Worm (Caenorhabditis elegans) whole organism, midembryonic: ENCODE measurements around the gene Y68A4A.13.

Experiments used
- T22C8.4 ChIP-seq: fragments of 200-800 bp; sonication (Bioruptor generic); IDR thresholded peaks from 2 replicates; pipeline ENCODE4 v1.3.6; 2022; ENCODE audit warnings: missing genetic modification characterization, missing compliant biosample characterization
- cog-1 ChIP-seq: sonication (generic microtip); optimal IDR thresholded peaks from 2 replicates; lab custom pipeline; 2016; ENCODE audit warnings: missing genetic modification characterization, missing compliant biosample characterization
- flt-1 ChIP-seq: fragments of 200-800 bp; sonication (Bioruptor generic); IDR thresholded peaks from 2 replicates; pipeline ENCODE4 v1.3.6; 2022; ENCODE audit warnings: missing genetic modification characterization, missing compliant biosample characterization
- klf-2 ChIP-seq: fragments of 200-800 bp; sonication (Bioruptor generic); conservative IDR thresholded peaks from 2 replicates; pipeline ENCODE4 v1.3.6; 2022; ENCODE audit warnings: missing genetic modification reagents, missing genetic modification characterization, missing compliant biosample characterization
- med-1 ChIP-seq: sonication (generic microtip); optimal IDR thresholded peaks from 2 replicates; lab custom pipeline; 2017; ENCODE audit warnings: missing genetic modification characterization, mild to moderate bottlenecking, missing compliant biosample characterization, antibody characterized with exemption, missing genetic modification reagents; ENCODE audit not compliant: insufficient read depth
- ref-1 ChIP-seq: fragments of 200-800 bp; sonication (Bioruptor generic); conservative IDR thresholded peaks from 2 replicates; pipeline ENCODE4 v1.3.6; 2022; ENCODE audit warnings: missing genetic modification reagents, missing genetic modification characterization, missing compliant biosample characterization
- tab-1 ChIP-seq: fragments of 200-800 bp; sonication (Bioruptor generic); IDR thresholded peaks from 2 replicates; pipeline ENCODE4 v1.3.6; 2022; ENCODE audit warnings: missing genetic modification characterization, missing compliant biosample characterization
- ztf-23 ChIP-seq: fragments of 200-800 bp; sonication (Bioruptor generic); IDR thresholded peaks from 2 replicates; pipeline ENCODE4 v1.3.6; 2022; ENCODE audit warnings: missing genetic modification reagents, missing genetic modification characterization, missing compliant biosample characterization
- ztf-29 ChIP-seq: fragments of 200-800 bp; sonication (Bioruptor generic); IDR thresholded peaks from 2 replicates; pipeline ENCODE4 v1.3.6; 2022; ENCODE audit warnings: missing genetic modification reagents, missing genetic modification characterization, missing compliant biosample characterization

The Y68A4A.13 gene

DNA sequence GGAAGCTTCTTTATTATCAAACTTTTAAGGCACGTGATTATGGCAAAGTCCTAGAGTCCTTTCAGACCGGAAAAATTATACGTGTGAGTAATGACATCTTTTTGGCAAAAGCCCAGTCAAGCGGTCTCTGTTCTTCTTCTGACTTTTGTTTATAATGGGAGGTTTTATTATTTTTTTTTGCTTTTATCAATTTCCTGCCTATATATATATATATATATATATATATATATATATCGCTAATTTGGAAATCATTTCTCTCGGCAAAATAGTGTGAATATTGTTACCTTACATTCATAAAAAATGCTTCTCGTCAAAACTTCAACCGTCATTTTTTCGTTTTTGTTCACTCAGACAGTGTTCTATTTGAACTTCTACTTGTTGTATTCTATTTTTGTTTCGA is 9.7 kb upstream of the Y68A4A.13 start, which contains the start of gene srbc-62:
TSS of gene srbc-62 (plus strand) at position 301 of the 400 bp plus-strand sequence.
- TF ChIP-seq flt-1 (GFP tag; lab: Robert Waterston, UW) (no peak), klf-2 (GFP tag; lab: Robert Waterston, UW) (no peak), ref-1 (no peak), ztf-23 (no peak)

DNA sequence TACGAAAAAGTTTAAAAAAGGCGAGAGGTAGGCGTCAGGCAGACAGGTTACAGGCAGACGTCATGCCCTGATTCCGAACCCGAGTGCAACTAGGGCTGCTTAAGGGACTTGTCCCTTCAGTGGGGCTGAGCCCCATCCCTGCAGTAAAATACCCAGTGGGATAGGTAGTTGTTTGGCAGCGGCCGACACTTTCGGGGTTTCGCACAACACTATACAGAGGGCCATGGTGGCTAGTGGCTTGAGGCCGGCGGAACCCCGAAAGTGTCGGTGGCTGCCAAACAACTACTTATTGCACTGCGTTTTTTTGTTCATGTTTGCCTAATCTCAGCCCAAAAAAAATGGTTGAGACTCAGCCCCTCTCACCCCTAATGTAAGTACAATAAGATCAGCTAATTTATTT is 7.7 kb upstream of the Y68A4A.13 start:
- no peak for TF ChIP-seq ztf-23
- no peak for TF ChIP-seq tab-1 (GFP tag; lab: Robert Waterston, UW)

DNA sequence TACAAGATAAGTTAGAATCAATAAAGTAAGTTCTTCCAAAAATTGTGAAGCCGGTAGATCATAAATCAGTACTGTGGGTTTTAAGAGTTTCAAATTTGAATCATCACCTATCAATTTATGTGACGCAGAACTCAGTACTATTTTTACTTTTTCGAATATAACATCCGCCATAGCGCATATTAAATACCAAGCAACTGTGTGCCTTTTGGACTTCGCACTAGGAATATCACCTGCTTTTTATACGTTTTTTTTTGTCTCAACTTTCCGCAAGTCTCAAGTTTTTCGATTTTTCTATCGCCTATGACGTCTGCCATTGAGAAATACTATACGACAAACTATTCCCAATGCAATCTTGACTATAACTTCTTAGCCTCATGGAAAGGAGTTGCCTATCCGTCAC is 4.8 kb upstream of the Y68A4A.13 start, which contains the start of gene srh-113:
TSS of gene srh-113 (plus strand) at position 301 of the 400 bp plus-strand sequence.
- TF ChIP-seq T22C8.4 (GFP tag; lab: Robert Waterston, UW), result no peak
- no peak for TF ChIP-seq ztf-29 (GFP tag; lab: Robert Waterston, UW)
- no peak for TF ChIP-seq cog-1 (tag; lab: Kevin White, UChicago)
- no peak for TF ChIP-seq ref-1
- no peak for TF ChIP-seq flt-1 (GFP tag; lab: Robert Waterston, UW)
- TF ChIP-seq med-1, result no peak
- TF ChIP-seq tab-1 (GFP tag; lab: Robert Waterston, UW), result no peak
- TF ChIP-seq klf-2 (GFP tag; lab: Robert Waterston, UW), result no peak
- TF ChIP-seq ztf-23, result no peak

DNA sequence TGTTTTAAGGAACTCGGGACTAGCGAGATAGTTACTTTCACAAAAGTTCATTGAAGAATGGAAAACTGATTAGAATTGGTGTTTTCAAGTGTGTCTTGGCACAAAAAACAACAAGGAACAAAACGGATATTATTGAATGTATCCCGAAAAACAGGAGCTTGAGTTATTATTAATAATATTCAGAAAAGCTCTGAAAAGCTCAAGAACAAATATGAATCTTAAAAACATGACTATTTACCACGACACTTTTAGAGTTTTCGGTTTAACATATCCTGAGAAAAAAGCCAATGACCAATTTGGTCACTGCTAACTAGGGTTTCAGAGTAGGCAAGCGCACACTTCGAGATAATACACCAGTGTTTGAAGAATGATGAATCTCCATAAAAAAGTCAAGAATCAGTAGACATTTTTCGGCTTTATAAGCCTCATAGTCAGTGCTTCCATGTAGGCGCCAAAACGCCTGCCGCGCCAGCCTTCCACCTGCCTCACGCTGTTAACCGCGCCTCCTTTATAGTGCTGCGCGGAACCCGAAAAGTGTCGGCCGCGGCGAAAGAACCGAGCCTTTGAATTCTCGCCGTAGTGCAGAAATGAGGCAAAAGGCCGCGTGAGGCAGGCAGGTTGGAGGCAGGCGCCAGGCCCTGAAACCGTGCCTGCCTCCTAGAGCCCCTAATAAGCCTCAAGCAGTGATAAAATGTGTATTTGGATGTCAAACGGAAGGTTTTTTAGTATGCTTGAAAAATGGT is 4.2 kb upstream of the Y68A4A.13 start, which contains the start of gene srh-236:
TSS of gene srh-236 (minus strand) at position 51 of the 743 bp plus-strand sequence.
- TF ChIP-seq flt-1 (GFP tag; lab: Robert Waterston, UW), result no peak
- TF ChIP-seq ref-1, result no peak
- no peak for TF ChIP-seq med-1
- TF ChIP-seq ztf-29 (GFP tag; lab: Robert Waterston, UW), result no peak
- TF ChIP-seq klf-2 (GFP tag; lab: Robert Waterston, UW), result no peak
- no peak for TF ChIP-seq ztf-23

DNA sequence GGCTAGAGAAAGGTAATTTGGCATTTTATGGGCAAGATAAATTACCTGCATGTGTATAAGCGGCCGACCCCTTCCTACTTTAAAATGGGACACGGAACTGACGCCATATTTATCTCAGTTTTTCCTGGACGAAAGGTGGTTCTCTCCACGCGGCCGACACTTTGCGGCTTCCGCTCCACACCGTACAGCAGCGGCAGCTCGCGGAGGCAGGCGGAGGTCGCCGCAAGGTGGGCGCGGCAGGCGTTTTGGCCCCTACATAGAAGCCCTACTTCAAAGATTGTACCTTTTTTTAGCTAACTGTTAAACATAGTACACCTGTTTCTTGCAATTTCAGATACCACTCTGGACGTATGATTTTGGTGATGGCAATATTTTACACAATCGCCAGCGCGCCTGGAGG is 1.5 kb downstream of the Y68A4A.13 start:
- TF ChIP-seq tab-1 (GFP tag; lab: Robert Waterston, UW), result no peak
- no peak for TF ChIP-seq klf-2 (GFP tag; lab: Robert Waterston, UW)

DNA sequence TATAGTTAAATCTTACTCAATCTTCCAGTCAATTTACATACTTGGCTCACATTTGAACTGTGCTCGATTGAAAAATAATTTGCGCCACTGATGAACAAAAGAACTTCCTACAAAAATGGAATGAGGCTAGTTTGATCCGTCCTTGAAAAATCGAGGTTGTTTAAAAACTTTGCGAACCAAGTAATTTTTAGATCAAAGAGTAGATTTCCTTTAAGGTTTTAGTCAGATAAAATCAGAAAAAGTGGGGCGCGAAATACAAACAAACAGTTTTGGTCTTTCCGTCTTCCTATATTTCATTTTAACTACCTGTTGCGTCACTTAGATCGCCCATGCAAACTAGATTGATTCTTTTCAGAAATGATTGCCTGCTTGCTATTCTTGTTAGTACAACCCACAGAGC is 6.1 kb downstream of the Y68A4A.13 start, which contains the start of gene Y68A4A.10:
TSS of gene Y68A4A.10 (plus strand) at position 301 of the 400 bp plus-strand sequence.
- no peak for TF ChIP-seq med-1

DNA sequence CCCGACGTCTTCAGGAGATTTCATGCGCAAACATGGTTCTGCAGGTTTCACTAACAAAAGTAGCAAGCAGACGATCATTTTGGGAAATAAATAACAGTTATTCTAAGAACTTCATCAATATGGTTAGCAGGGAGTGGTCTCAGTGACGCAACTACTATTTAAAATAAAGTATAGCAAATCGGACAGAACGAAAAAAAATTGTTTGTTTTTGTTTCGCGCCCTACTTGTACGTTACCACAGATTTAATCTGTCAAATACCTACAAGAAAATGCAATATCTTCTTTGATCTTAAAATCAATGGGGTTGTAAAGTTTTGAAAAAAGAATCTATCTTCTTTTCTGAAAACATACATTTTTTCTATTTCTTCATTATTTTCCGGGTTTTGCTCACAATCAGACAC is 9.0 kb downstream of the Y68A4A.13 start, which contains the start of gene srz-96:
TSS of gene srz-96 (plus strand) at position 301 of the 400 bp plus-strand sequence.
- TF ChIP-seq tab-1 (GFP tag; lab: Robert Waterston, UW), result no peak
- TF ChIP-seq cog-1 (tag; lab: Kevin White, UChicago), result no peak

DNA sequence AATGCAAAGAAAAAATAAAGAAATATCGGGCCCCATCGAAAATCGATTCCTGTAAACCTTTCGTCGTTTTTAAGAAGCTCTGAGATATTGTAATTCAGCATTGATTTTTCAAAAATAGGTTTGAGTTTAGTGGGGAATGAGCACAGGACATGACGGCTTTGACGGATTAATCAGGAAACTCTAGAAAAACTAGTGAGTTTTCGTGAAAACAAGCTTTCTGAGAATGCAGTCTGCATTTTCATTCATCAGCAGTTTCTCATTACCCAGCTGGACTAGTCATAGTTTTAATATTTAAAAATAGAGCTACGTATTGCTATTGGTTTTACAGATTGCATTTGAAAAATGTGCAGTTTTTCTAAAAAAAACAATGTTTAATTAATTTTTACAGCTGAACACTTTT is 15.7 kb downstream of the Y68A4A.13 start, which contains the start of gene srz-47:
TSS of gene srz-47 (minus strand) at position 101 of the 400 bp plus-strand sequence.
- TF ChIP-seq ref-1 (no peak), flt-1 (GFP tag; lab: Robert Waterston, UW) (no peak), ztf-23 (no peak), tab-1 (GFP tag; lab: Robert Waterston, UW) (no peak), T22C8.4 (GFP tag; lab: Robert Waterston, UW) (no peak), klf-2 (GFP tag; lab: Robert Waterston, UW) (no peak), med-1 (no peak), cog-1 (tag; lab: Kevin White, UChicago) (no peak), ztf-29 (GFP tag; lab: Robert Waterston, UW) (no peak)

DNA sequence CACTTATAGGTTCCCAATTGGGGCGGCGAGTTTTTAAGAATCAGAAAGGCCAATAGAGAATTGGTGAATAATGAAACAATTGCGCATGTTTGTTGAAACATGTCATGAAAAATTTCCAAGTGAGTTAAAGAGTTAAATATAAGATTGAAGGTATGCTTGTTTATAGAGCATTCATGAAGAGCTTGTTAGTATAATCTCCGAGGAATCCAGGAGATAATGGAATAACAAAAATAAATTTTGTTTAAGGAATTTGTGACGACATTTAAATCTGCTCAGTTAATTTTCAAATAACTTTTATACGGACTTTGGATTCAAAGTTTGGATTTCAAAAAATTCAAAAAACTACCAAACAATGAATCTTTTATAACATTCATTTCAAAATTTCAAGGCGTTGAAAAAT is 17.5 kb downstream of the Y68A4A.13 start, which contains the start of gene str-199:
TSS of gene str-199 (minus strand) at position 101 of the 400 bp plus-strand sequence.
- TF ChIP-seq T22C8.4 (GFP tag; lab: Robert Waterston, UW), result no peak
- no peak for TF ChIP-seq klf-2 (GFP tag; lab: Robert Waterston, UW)

DNA sequence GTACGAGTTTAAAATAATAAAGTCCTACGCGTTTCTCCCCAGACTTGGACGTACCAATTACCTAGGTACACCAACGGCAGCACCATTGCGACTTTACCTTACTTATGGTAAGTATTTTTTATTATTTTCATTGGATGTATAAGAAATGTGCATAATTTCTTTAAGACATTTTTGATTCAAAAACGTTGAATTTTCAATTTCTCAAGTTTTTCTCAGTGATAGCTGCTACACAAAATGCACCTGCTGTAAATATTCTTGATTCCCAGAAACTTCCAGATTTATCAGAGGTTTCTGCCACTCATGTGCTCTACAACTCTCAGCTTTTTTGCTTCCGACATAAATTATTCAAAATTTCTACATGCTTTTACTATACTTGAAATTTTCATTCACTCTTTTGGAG is 25.9 kb downstream of the Y68A4A.13 start, which contains the start of gene srh-159:
TSS of gene srh-159 (plus strand) at position 301 of the 400 bp plus-strand sequence.
- TF ChIP-seq flt-1 (GFP tag; lab: Robert Waterston, UW), result no peak
- no peak for TF ChIP-seq ztf-23
- no peak for TF ChIP-seq med-1

DNA sequence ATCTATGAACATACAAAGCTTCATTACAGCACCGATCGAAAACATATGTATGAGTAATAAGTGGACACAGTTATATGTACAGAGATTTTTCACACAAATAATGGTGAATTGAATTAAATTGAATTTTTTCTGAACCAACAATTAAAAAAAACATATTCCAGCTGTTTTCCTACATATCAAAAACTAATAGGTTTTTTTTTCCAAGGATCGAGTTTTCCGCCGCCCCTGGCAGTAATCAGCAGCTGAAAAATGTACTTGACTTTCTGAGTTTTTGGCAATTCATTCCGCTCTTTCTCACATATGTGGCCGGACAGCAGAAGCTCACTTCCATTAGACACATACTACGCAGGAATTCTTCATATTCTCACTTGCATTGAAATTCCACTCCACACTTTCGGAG is 29.5 kb downstream of the Y68A4A.13 start, which contains the start of gene srh-174:
TSS of gene srh-174 (plus strand) at position 301 of the 400 bp plus-strand sequence.
- TF ChIP-seq flt-1 (GFP tag; lab: Robert Waterston, UW) (no peak), tab-1 (GFP tag; lab: Robert Waterston, UW) (no peak), klf-2 (GFP tag; lab: Robert Waterston, UW) (no peak), ref-1 (no peak), ztf-29 (GFP tag; lab: Robert Waterston, UW) (no peak), med-1 (no peak), cog-1 (tag; lab: Kevin White, UChicago) (no peak), ztf-23 (no peak), T22C8.4 (GFP tag; lab: Robert Waterston, UW) (no peak)
